Fruit fly (Drosophila melanogaster): ENCODE data around the gene CG8042.

DNA sequence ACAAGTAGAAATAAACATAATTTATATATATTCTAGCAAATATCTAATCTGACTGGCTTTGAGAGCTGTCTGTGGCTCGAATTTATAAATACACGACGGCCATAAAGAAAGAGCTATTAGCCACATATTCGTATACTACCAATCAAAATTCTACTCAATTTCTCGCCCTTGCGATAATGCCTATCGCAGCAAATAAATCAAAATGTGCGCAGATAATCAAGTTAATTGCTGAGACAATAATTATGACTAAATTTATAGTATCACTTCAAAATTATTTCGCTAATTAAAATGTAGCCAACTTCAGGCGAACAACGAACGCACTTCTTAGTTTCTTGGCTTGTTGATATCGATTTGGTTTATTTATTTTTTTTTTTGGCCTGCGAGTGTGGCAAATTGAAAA lies 22.9 kb downstream of the CG8042 start:
- no peak for TF ChIP-seq psq (optimal IDR thresholded peaks at IDR 0.05)
- no peak for TF ChIP-seq ttk (optimal IDR thresholded peaks at IDR 0.05)
- TF ChIP-seq insv (optimal IDR thresholded peaks at IDR 0.05): no peak
